Fruit fly (Drosophila melanogaster) whole organism, wandering third instar larva: ENCODE measurements around the gene tsg.
A peak's percentile ranks its signal among the peaks of the same experiment; 100 is the strongest.

Experiments used
- CG32264 ChIP-seq: fragments of 200-800 bp; sonication (Bioruptor generic); optimal IDR thresholded peaks from 2 replicates; lab custom pipeline; 2016; ENCODE audit warnings: missing biosample characterization, missing genetic modification characterization
- CrebA ChIP-seq: fragments of 200-800 bp; sonication (Bioruptor generic); optimal IDR thresholded peaks from 2 replicates; lab custom pipeline; 2016; ENCODE audit warnings: missing biosample characterization, mild to moderate bottlenecking, missing genetic modification characterization, borderline replicate concordance
- Dif ChIP-seq: fragments of 200-275, 200-300 bp; sonication (Bioruptor generic); optimal IDR thresholded peaks from 2 replicates; lab custom pipeline; 2018; ENCODE audit warnings: missing biosample characterization, missing genetic modification characterization; ENCODE audit not compliant: partially characterized antibody
- GATAd ChIP-seq: sonication (Bioruptor generic); optimal IDR thresholded peaks from 2 replicates; lab custom pipeline; 2016; ENCODE audit warnings: missing biosample characterization, missing genetic modification characterization
- HLH106 ChIP-seq: fragments of 200-800 bp; optimal IDR thresholded peaks from 3 replicates; lab custom pipeline; 2019; ENCODE audit warnings: missing biosample characterization, mild to moderate bottlenecking, missing genetic modification characterization, moderate library complexity
- Hnf4 ChIP-seq: fragments of 200-800 bp; sonication (Bioruptor generic); optimal IDR thresholded peaks from 2 replicates; lab custom pipeline; 2016; ENCODE audit warnings: missing biosample characterization, mild to moderate bottlenecking, missing genetic modification characterization
- Hr78 ChIP-seq: fragments of >200 bp; optimal IDR thresholded peaks from 2 replicates; lab custom pipeline; 2017; ENCODE audit warnings: missing biosample characterization, missing genetic modification characterization
- Hr83 ChIP-seq: fragments of 200-300 bp; sonication (Bioruptor generic); optimal IDR thresholded peaks from 2 replicates; lab custom pipeline; 2016; ENCODE audit warnings: missing biosample characterization, mild to moderate bottlenecking, missing genetic modification characterization, moderate library complexity; ENCODE audit not compliant: poor library complexity, severe bottlenecking
- Jra ChIP-seq: sonication (Bioruptor generic); optimal IDR thresholded peaks from 2 replicates; lab custom pipeline; 2016; ENCODE audit warnings: missing biosample characterization, missing genetic modification characterization
- Myc ChIP-seq: fragments of >200 bp; optimal IDR thresholded peaks from 2 replicates; lab custom pipeline; 2017
- OdsH ChIP-seq: fragments of 200-800 bp; sonication (Bioruptor generic); optimal IDR thresholded peaks from 2 replicates; lab custom pipeline; 2016; ENCODE audit warnings: missing biosample characterization, mild to moderate bottlenecking, missing genetic modification characterization
- Rel ChIP-seq, 2 experiments: fragments of 200-800 bp; sonication (Bioruptor generic) in 1 of 2; optimal IDR thresholded peaks; 2 replicates in 1 of 2; 3 replicates in 1 of 2; lab custom pipeline; 2016 to 2019; ENCODE audit warnings: mild to moderate bottlenecking in 2 of 2, missing biosample characterization in 2 of 2, missing genetic modification characterization in 2 of 2, moderate library complexity in 1 of 2
- Sp1 ChIP-seq: fragments of 200-800 bp; sonication (Bioruptor generic); optimal IDR thresholded peaks from 3 replicates; lab custom pipeline; 2019; ENCODE audit warnings: missing biosample characterization, mild to moderate bottlenecking, missing genetic modification characterization, moderate library complexity
- br ChIP-seq: fragments of 200-800 bp; sonication (Bioruptor generic); optimal IDR thresholded peaks from 2 replicates; lab custom pipeline; 2016; ENCODE audit warnings: missing biosample characterization, missing genetic modification characterization
- brk ChIP-seq: fragments of 200-800 bp; sonication (Bioruptor generic); optimal IDR thresholded peaks from 2 replicates; lab custom pipeline; 2016; ENCODE audit warnings: missing biosample characterization, mild to moderate bottlenecking, missing genetic modification characterization
- dmrt93B ChIP-seq: fragments of 200-800 bp; sonication (Bioruptor generic); optimal IDR thresholded peaks from 2 replicates; lab custom pipeline; 2018; ENCODE audit warnings: missing biosample characterization, mild to moderate bottlenecking, missing genetic modification characterization
- dsf ChIP-seq: sonication (Bioruptor generic); optimal IDR thresholded peaks from 2 replicates; lab custom pipeline; 2016; ENCODE audit warnings: missing biosample characterization, missing genetic modification characterization, borderline replicate concordance
- ey ChIP-seq: fragments of 200-800 bp; sonication (Bioruptor generic); optimal IDR thresholded peaks from 2 replicates; lab custom pipeline; 2016; ENCODE audit warnings: missing biosample characterization, missing genetic modification characterization
- fru ChIP-seq: fragments of 200-800 bp; sonication (Bioruptor generic); optimal IDR thresholded peaks from 3 replicates; lab custom pipeline; 2016; ENCODE audit warnings: missing biosample characterization, mild to moderate bottlenecking, missing genetic modification characterization
- jim ChIP-seq: fragments of 175-275, 200-325 bp; sonication (Bioruptor generic); optimal IDR thresholded peaks from 2 replicates; lab custom pipeline; 2016; ENCODE audit warnings: missing biosample characterization, mild to moderate bottlenecking, missing genetic modification characterization
- lola ChIP-seq: fragments of >200 bp; optimal IDR thresholded peaks from 2 replicates; lab custom pipeline; 2017; ENCODE audit warnings: missing biosample characterization, missing genetic modification characterization
- pan ChIP-seq: fragments of >200 bp; optimal IDR thresholded peaks from 2 replicates; lab custom pipeline; 2017
- psq ChIP-seq: fragments of 200-800 bp; sonication (Bioruptor generic); optimal IDR thresholded peaks from 3 replicates; lab custom pipeline; 2017; ENCODE audit warnings: missing biosample characterization, mild to moderate bottlenecking, missing genetic modification characterization, moderate library complexity
- rgr ChIP-seq: fragments of 200-800 bp; sonication (Bioruptor generic); optimal IDR thresholded peaks from 3 replicates; lab custom pipeline; 2016; ENCODE audit warnings: missing biosample characterization, mild to moderate bottlenecking, missing genetic modification characterization
- sage ChIP-seq: fragments of 200-800 bp; sonication (Bioruptor generic); optimal IDR thresholded peaks from 2 replicates; lab custom pipeline; 2016; ENCODE audit warnings: missing biosample characterization, mild to moderate bottlenecking, missing genetic modification characterization
- sv ChIP-seq: fragments of 200-800 bp; sonication (Bioruptor generic); optimal IDR thresholded peaks from 3 replicates; lab custom pipeline; 2016; ENCODE audit warnings: missing biosample characterization, missing genetic modification characterization
- usp ChIP-seq: fragments of >200 bp; optimal IDR thresholded peaks from 2 replicates; lab custom pipeline; 2017; ENCODE audit warnings: missing biosample characterization, missing genetic modification characterization
- woc ChIP-seq: sonication (Bioruptor generic); optimal IDR thresholded peaks from 2 replicates; lab custom pipeline; 2016; ENCODE audit warnings: missing biosample characterization, mild to moderate bottlenecking, missing genetic modification characterization

The tsg gene

dm6 chrX:12028825-12029514 is 40.2 kb upstream of the tsg start, which contains the start of gene Usp7:
Gene Usp7 (minus strand): TSS chrX:12029032.
- TF ChIP-seq dsf (GFP tag; lab: Kevin White, UChicago) (no peak), Rel (GFP tag; optimal IDR thresholded peaks at IDR 0.05; lab: Kevin White, UChicago) (no peak), Rel (tag; optimal IDR thresholded peaks at IDR 0.05; lab: Kevin White, UChicago) (peak; percentile 36), Sp1 (peak; percentile 4), woc (peak; percentile 49), Myc (lab: Kevin White, UChicago) (peak; percentile 64)

dm6 chrX:12021750-12022149 is 33.0 kb upstream of the tsg start:
- TF ChIP-seq Rel (GFP tag; optimal IDR thresholded peaks at IDR 0.05; lab: Kevin White, UChicago) (no peak), Rel (tag; optimal IDR thresholded peaks at IDR 0.05; lab: Kevin White, UChicago) (no peak), pan (lab: Kevin White, UChicago) (no peak), jim (no peak), CrebA (no peak), lola (GFP tag; lab: Kevin White, UChicago) (no peak), GATAd (GFP tag; lab: Kevin White, UChicago) (no peak), dmrt93B (GFP tag; lab: Kevin White, UChicago) (no peak), Hnf4 (no peak), usp (GFP tag; lab: Kevin White, UChicago) (no peak)

dm6 chrX:12020857-12021256 is 32.1 kb upstream of the tsg start, which contains the start of gene Tango4:
Gene Tango4 (plus strand): TSS chrX:12021068.
- TF ChIP-seq woc (peak; percentile 31), Myc (lab: Kevin White, UChicago) (peak; percentile 62), Jra (GFP tag; lab: Kevin White, UChicago) (no peak), HLH106 (tag; lab: Kevin White, UChicago) (no peak), usp (GFP tag; lab: Kevin White, UChicago) (no peak), brk (GFP tag; lab: Kevin White, UChicago) (no peak), br (GFP tag; lab: Kevin White, UChicago) (no peak), OdsH (GFP tag; lab: Kevin White, UChicago) (no peak), CG32264 (GFP tag; lab: Kevin White, UChicago) (no peak)

- TF ChIP-seq Hr83 (GFP tag; lab: Kevin White, UChicago) (no peak), ey (GFP tag; lab: Kevin White, UChicago) (no peak), Hr78 (GFP tag; lab: Kevin White, UChicago) (no peak), HLH106 (tag; lab: Kevin White, UChicago) (no peak), psq (GFP tag; lab: Kevin White, UChicago) (peak; percentile 87), br (GFP tag; lab: Kevin White, UChicago) (no peak), Hnf4 (no peak), fru (GFP tag; lab: Kevin White, UChicago) (no peak), Myc (lab: Kevin White, UChicago) (no peak), dmrt93B (GFP tag; lab: Kevin White, UChicago) (no peak), rgr (GFP tag; lab: Kevin White, UChicago) (no peak), Rel (GFP tag; optimal IDR thresholded peaks at IDR 0.05; lab: Kevin White, UChicago) (no peak), Rel (tag; optimal IDR thresholded peaks at IDR 0.05; lab: Kevin White, UChicago) (peak; percentile 38), woc (no peak), usp (GFP tag; lab: Kevin White, UChicago) (no peak)
Observed at dm6 chrX:12018440-12019101, 29.8 kb upstream of the tsg start, which contains the start of gene Lsm12a. Gene Lsm12a (plus strand): TSS chrX:12018640.

- TF ChIP-seq woc (peak; percentile 30), Rel (GFP tag; optimal IDR thresholded peaks at IDR 0.05; lab: Kevin White, UChicago) (no peak), Rel (tag; optimal IDR thresholded peaks at IDR 0.05; lab: Kevin White, UChicago) (peak; percentile 32), sage (GFP tag; lab: Kevin White, UChicago) (no peak), GATAd (GFP tag; lab: Kevin White, UChicago) (no peak), lola (GFP tag; lab: Kevin White, UChicago) (no peak), Hr78 (GFP tag; lab: Kevin White, UChicago) (no peak), OdsH (GFP tag; lab: Kevin White, UChicago) (no peak), HLH106 (tag; lab: Kevin White, UChicago) (peak; percentile 2), sv (GFP tag; lab: Kevin White, UChicago) (no peak), Dif (GFP tag; lab: Kevin White, UChicago) (no peak)
Observed at dm6 chrX:12017815-12018439, 29.2 kb upstream of the tsg start, which contains the start of gene Chrac-16. Gene Chrac-16 (minus strand): TSS chrX:12017961.
